Fruit fly (Drosophila melanogaster): ENCODE measurements around the gene PolZ2.

DNA sequence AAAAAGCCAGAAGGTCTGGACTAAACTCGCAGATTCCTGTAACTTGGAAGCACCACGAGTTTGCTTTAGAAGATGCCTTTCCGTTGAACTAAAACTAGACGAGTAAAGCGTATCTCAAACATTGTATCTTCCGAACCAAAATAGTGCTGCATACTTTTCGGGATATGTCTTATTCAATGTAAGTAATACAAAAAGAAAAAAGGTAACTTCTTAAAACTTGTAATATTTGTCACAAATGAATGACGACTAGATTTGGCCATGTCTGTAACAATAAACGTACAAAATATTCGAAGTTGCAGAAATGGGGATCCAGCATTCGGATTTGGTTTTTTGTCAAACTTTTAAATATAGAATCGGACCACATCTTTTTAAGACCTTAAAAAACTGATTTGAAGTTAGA is 6.2 kb downstream of the PolZ2 start:
- TF ChIP-seq sob (GFP tag; IDR thresholded peaks at IDR 0.05) = no peak; the same call in 1 of the 2 replicates
- TF ChIP-seq luna (GFP tag; optimal IDR thresholded peaks at IDR 0.05) = no peak

All from whole organism, embryonic.